Worm (Caenorhabditis elegans) whole organism, late embryonic: ENCODE data around the gene T05C12.1.

Source experiments
- pha-4 ChIP-seq: fragments of 150-350 bp; optimal IDR thresholded peaks from 2 replicates; lab custom pipeline; 2018; ENCODE audit warnings: missing biosample characterization, missing genetic modification reagents, missing genetic modification characterization
- unc-42 ChIP-seq: sonication (generic microtip); optimal IDR thresholded peaks from 2 replicates; lab custom pipeline; 2016; ENCODE audit warnings: missing genotype, missing genetic modification characterization, missing compliant biosample characterization

ce11 chrII:8218266-8218665 is 44.8 kb downstream of the T05C12.1 start:
- TF ChIP-seq pha-4 (tag; lab: Kevin White, UChicago) (no peak), unc-42 (no peak)
